Fruit fly (Drosophila melanogaster): ENCODE results near the gene Edg84A.

Edg84A gene

dm6 chr3R:6667245-6667644, 17.0 kb upstream of the Edg84A start (continued):
- TF ChIP-seq CG6254 (GFP tag; optimal IDR thresholded peaks at IDR 0.05), result peak; percentile 32
- TF ChIP-seq Abd-B (GFP tag; optimal IDR thresholded peaks at IDR 0.05), result no peak
- TF ChIP-seq CG7745 (tag; optimal IDR thresholded peaks at IDR 0.05), result peak; percentile 83
- peak; percentile 25 for TF ChIP-seq HLHmδ (GFP tag; optimal IDR thresholded peaks at IDR 0.05)
- peak; percentile 7 for TF ChIP-seq CG18619 (GFP tag; optimal IDR thresholded peaks at IDR 0.05)
- peak; percentile 81 for TF ChIP-seq CG6813 (GFP tag; optimal IDR thresholded peaks at IDR 0.05)
- peak in 1 of 2 experiments; percentile 4 for TF ChIP-seq insv (GFP tag; optimal IDR thresholded peaks at IDR 0.05)
- TF ChIP-seq fd102C (GFP tag; optimal IDR thresholded peaks at IDR 0.05), result peak; percentile 98
- TF ChIP-seq BtbVII (GFP tag; optimal IDR thresholded peaks at IDR 0.05), result peak; percentile 8
- peak; percentile 57 for TF ChIP-seq org-1 (GFP tag; optimal IDR thresholded peaks at IDR 0.05)
- peak; percentile 23 for TF ChIP-seq CG8290 (GFP tag; optimal IDR thresholded peaks at IDR 0.05)
- peak in 1 of 2 experiments; percentile 57 for TF ChIP-seq CG8290 (tag; optimal IDR thresholded peaks at IDR 0.05)
- TF ChIP-seq Dbx (GFP tag; IDR thresholded peaks at IDR 0.05), result no peak
- peak; percentile 11 for TF ChIP-seq CG4820 (GFP tag; optimal IDR thresholded peaks at IDR 0.05)
- peak; percentile 90 for TF ChIP-seq Neu2 (GFP tag; optimal IDR thresholded peaks at IDR 0.05; ENCODE audit: borderline replicate concordance)
- TF ChIP-seq CG1603 (tag; optimal IDR thresholded peaks at IDR 0.05), result peak; percentile 75
- TF ChIP-seq Sin3A (optimal IDR thresholded peaks at IDR 0.05), result no peak
- no peak for TF ChIP-seq Lim3 (GFP tag; IDR thresholded peaks at IDR 0.05)
- TF ChIP-seq grn (GFP tag; optimal IDR thresholded peaks at IDR 0.05), result peak; percentile 79
- TF ChIP-seq phol (tag; optimal IDR thresholded peaks at IDR 0.05), result peak; percentile 1
- no peak for TF ChIP-seq grau (tag; optimal IDR thresholded peaks at IDR 0.05)
- peak; percentile 84 for TF ChIP-seq CG9727 (GFP tag; optimal IDR thresholded peaks at IDR 0.05)
- no peak for TF ChIP-seq az2 (GFP tag; optimal IDR thresholded peaks at IDR 0.05)
- no peak for TF ChIP-seq CG11247 (GFP tag; IDR thresholded peaks at IDR 0.05)
- TF ChIP-seq nerfin-1 (tag; optimal IDR thresholded peaks at IDR 0.05), result peak; percentile 46
- peak; percentile 28 for TF ChIP-seq CG4424 (GFP tag; optimal IDR thresholded peaks at IDR 0.05)
- TF ChIP-seq CG1602 (GFP tag; optimal IDR thresholded peaks at IDR 0.05), result peak; percentile 33
- TF ChIP-seq TFAM (GFP tag; optimal IDR thresholded peaks at IDR 0.05), result peak; percentile 13
- TF ChIP-seq CG33557 (GFP tag; optimal IDR thresholded peaks at IDR 0.05), result peak; percentile 70
- peak; percentile 38 for TF ChIP-seq PHDP (tag; optimal IDR thresholded peaks at IDR 0.05)
- peak; percentile 73 for TF ChIP-seq gsb-n (tag; optimal IDR thresholded peaks at IDR 0.05)
- TF ChIP-seq CG14710 (tag; optimal IDR thresholded peaks at IDR 0.05), result peak; percentile 68
- no peak for TF ChIP-seq fru (optimal IDR thresholded peaks at IDR 0.05)
- peak; percentile 88 for TF ChIP-seq CG2202 (tag; optimal IDR thresholded peaks at IDR 0.05)
- TF ChIP-seq CG8944 (GFP tag; optimal IDR thresholded peaks at IDR 0.05), result no peak
- peak; percentile 17 for TF ChIP-seq HHEX (GFP tag; optimal IDR thresholded peaks at IDR 0.05)
- TF ChIP-seq ash1 (GFP tag; optimal IDR thresholded peaks at IDR 0.05), result no peak
- TF ChIP-seq CG10209 (GFP tag; optimal IDR thresholded peaks at IDR 0.05), result peak; percentile 71
- TF ChIP-seq run (tag; optimal IDR thresholded peaks at IDR 0.05), result peak; percentile 1
- no peak for TF ChIP-seq Drgx (GFP tag; IDR thresholded peaks at IDR 0.05)
- TF ChIP-seq CG8089 (GFP tag; optimal IDR thresholded peaks at IDR 0.05), result peak; percentile 49
- TF ChIP-seq ATbp (GFP tag; optimal IDR thresholded peaks at IDR 0.05), result peak; percentile 49
- peak; percentile 70 for TF ChIP-seq fd64A (GFP tag; optimal IDR thresholded peaks at IDR 0.05)
- TF ChIP-seq Asciz (GFP tag; optimal IDR thresholded peaks at IDR 0.05), result peak; percentile 48
- TF ChIP-seq dmrt11E (tag; optimal IDR thresholded peaks at IDR 0.05), result peak; percentile 82
- peak; percentile 56 for TF ChIP-seq MTF-1 (GFP tag; optimal IDR thresholded peaks at IDR 0.05; ENCODE audit: borderline replicate concordance)
- peak; percentile 26 for TF ChIP-seq CG10267 (tag; optimal IDR thresholded peaks at IDR 0.05)
- TF ChIP-seq CG2678 (tag; optimal IDR thresholded peaks at IDR 0.05), result peak; percentile 39
- TF ChIP-seq CG15696 (tag; optimal IDR thresholded peaks at IDR 0.05), result peak; percentile 93
- TF ChIP-seq shn (GFP tag; optimal IDR thresholded peaks at IDR 0.05), result no peak
- peak; percentile 3 for TF ChIP-seq CG16863 (GFP tag; optimal IDR thresholded peaks at IDR 0.05)

All from whole organism, embryonic.